Fruit fly (Drosophila melanogaster): ENCODE measurements around the gene SecS.

DNA sequence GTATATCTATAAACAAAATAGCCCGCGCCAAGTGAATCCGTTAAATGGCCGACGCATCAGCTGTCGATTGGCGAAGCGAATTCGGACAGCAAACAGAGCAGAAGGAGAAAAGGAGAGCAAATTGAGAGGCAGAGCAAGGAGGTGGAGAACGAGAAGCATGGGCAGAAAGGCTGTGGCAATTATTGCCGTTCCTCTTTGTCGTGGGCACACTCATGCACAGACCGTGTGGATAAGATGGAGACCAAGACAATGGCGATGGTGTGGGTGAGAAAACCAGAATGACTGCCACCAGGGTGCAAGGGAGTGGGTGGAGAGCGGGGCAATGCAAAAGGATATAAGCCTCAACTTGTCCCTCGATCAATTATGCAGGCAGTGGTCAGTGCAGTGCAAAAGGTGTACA, 9.9 kb downstream of the SecS start:
- TF ChIP-seq psq (optimal IDR thresholded peaks at IDR 0.05) (no peak), Myc (optimal IDR thresholded peaks at IDR 0.05) (no peak), ttk (optimal IDR thresholded peaks at IDR 0.05) (no peak)
